Worm (Caenorhabditis elegans) whole organism, L4 larva: ENCODE results near the gene cest-35.1.

Experiments
- ZK546.5 ChIP-seq, 2 experiments: sonication (generic microtip); optimal IDR thresholded peaks; 2 replicates each; lab custom pipeline; 2017; ENCODE audit warnings: missing biosample characterization in 2 of 2, missing genetic modification characterization in 2 of 2
- lin-1 ChIP-seq: fragments of 200-800 bp; sonication (Bioruptor generic); IDR thresholded peaks from 2 replicates; pipeline ENCODE4 v1.3.6; 2022; ENCODE audit warnings: missing genetic modification reagents, missing genetic modification characterization, missing compliant biosample characterization
- lin-15B ChIP-seq: fragments of 150-350 bp; sonication (generic microtip); optimal IDR thresholded peaks from 3 replicates; lab custom pipeline; 2014; ENCODE audit warnings: missing biosample characterization, missing genetic modification characterization
- lin-39 ChIP-seq: fragments of 150-350 bp; optimal IDR thresholded peaks from 2 replicates; lab custom pipeline; 2014; ENCODE audit warnings: missing biosample characterization, missing genetic modification reagents, missing genetic modification characterization
- mdl-1 ChIP-seq, 2 experiments: fragments of 150-350 bp in 1 of 2; sonication (generic microtip) in 1 of 2; optimal IDR thresholded peaks; 2 replicates each; lab custom pipeline; 2014 to 2017; ENCODE audit warnings: missing biosample characterization in 2 of 2, missing genetic modification characterization in 2 of 2
- mdt-29 ChIP-seq: fragments of 200-800 bp; sonication (Bioruptor generic); IDR thresholded peaks from 2 replicates; pipeline ENCODE4 v1.3.6; 2022; ENCODE audit warnings: missing genetic modification reagents, missing genetic modification characterization, missing compliant biosample characterization
- snpc-4 ChIP-seq: fragments of 150-350 bp; optimal IDR thresholded peaks from 2 replicates; lab custom pipeline; 2014; ENCODE audit warnings: missing biosample characterization, missing genetic modification characterization
- unc-39 ChIP-seq: sonication (generic microtip); optimal IDR thresholded peaks from 2 replicates; lab custom pipeline; 2017; ENCODE audit warnings: missing biosample characterization, missing genetic modification characterization
- zip-11 ChIP-seq: fragments of 200-800 bp; sonication (Bioruptor generic); IDR thresholded peaks from 2 replicates; pipeline ENCODE4 v1.3.6; 2022; ENCODE audit warnings: missing genetic modification characterization, missing compliant biosample characterization
- ztf-11 ChIP-seq: fragments of 150-350 bp; optimal IDR thresholded peaks from 2 replicates; lab custom pipeline; 2014; ENCODE audit warnings: missing biosample characterization, missing genetic modification characterization

- TF ChIP-seq ZK546.5 (tag; optimal IDR thresholded peaks at IDR 0.05; lab: Kevin White, UChicago) (no peak), lin-1 (GFP tag; lab: Robert Waterston, UW) (no peak), lin-15B (tag; lab: Kevin White, UChicago) (no peak), unc-39 (no peak), lin-39 (tag; lab: Kevin White, UChicago) (no peak), mdt-29 (GFP tag; lab: Robert Waterston, UW) (no peak), mdl-1 (tag; optimal IDR thresholded peaks at IDR 0.05; lab: Kevin White, UChicago) (no peak), zip-11 (GFP tag; lab: Robert Waterston, UW) (no peak), snpc-4 (no peak), ztf-11 (no peak)
Measured at ce11 chrV:5265581-5265980, 22.6 kb upstream of the cest-35.1 start, which contains the start of the genes srt-69 and B0238.12.
